Fruit fly (Drosophila melanogaster) whole organism, prepupa: Measurements from ENCODE around the gene CG10154.

ENCODE experiments used
- CG10669 ChIP-seq: fragments of 200-800 bp; sonication (Bioruptor generic); optimal IDR thresholded peaks from 3 replicates; lab custom pipeline; 2018; ENCODE audit warnings: missing biosample characterization, mild to moderate bottlenecking, missing genetic modification characterization, moderate library complexity
- CG11762 ChIP-seq: fragments of 200-800 bp; sonication (Bioruptor generic); optimal IDR thresholded peaks from 3 replicates; lab custom pipeline; 2016; ENCODE audit warnings: missing biosample characterization, missing genetic modification characterization; ENCODE audit not compliant: insufficient read depth
- CG1621 ChIP-seq: fragments of 200-800 bp; sonication (Bioruptor generic); optimal IDR thresholded peaks from 3 replicates; lab custom pipeline; 2018; ENCODE audit warnings: missing biosample characterization, mild to moderate bottlenecking, missing genetic modification characterization
- CG3032 ChIP-seq: fragments of 200-800 bp; optimal IDR thresholded peaks from 2 replicates; lab custom pipeline; 2019; ENCODE audit warnings: missing biosample characterization, mild to moderate bottlenecking, missing genetic modification characterization, moderate library complexity
- CG4318 ChIP-seq: fragments of 200-800 bp; sonication (Bioruptor generic); optimal IDR thresholded peaks from 3 replicates; lab custom pipeline; 2017; ENCODE audit warnings: missing biosample characterization, mild to moderate bottlenecking, missing genetic modification characterization
- CG6276 ChIP-seq: fragments of 200-800 bp; sonication (Bioruptor generic); optimal IDR thresholded peaks from 2 replicates; lab custom pipeline; 2017; ENCODE audit warnings: missing biosample characterization, mild to moderate bottlenecking, missing genetic modification characterization
- CG6808 ChIP-seq: fragments of 200-800 bp; sonication (Bioruptor generic); optimal IDR thresholded peaks from 3 replicates; lab custom pipeline; 2017; ENCODE audit warnings: missing biosample characterization, missing genetic modification characterization, mild to moderate bottlenecking, moderate library complexity, missing genetic modification reagents
- CG6854 ChIP-seq: fragments of 200-800 bp; sonication (Bioruptor generic); optimal IDR thresholded peaks from 2 replicates; lab custom pipeline; 2017; ENCODE audit warnings: missing biosample characterization, mild to moderate bottlenecking, missing genetic modification characterization
- CG8119 ChIP-seq: fragments of 200-800 bp; sonication (Bioruptor generic); IDR thresholded peaks from 3 replicates; pipeline ENCODE4 v1.3.6; 2022; ENCODE audit warnings: missing biosample characterization, missing genetic modification characterization
- CG8319 ChIP-seq: fragments of 200-800 bp; sonication (Bioruptor generic); optimal IDR thresholded peaks from 3 replicates; lab custom pipeline; 2016; ENCODE audit warnings: missing biosample characterization, missing genetic modification characterization
- Ets96B ChIP-seq: fragments of 200-800 bp; optimal IDR thresholded peaks from 2 replicates; lab custom pipeline; 2019; ENCODE audit warnings: missing biosample characterization, mild to moderate bottlenecking, missing genetic modification characterization, moderate library complexity
- Hr38 ChIP-seq: sonication (Bioruptor generic); optimal IDR thresholded peaks from 2 replicates; lab custom pipeline; 2016; ENCODE audit warnings: missing biosample characterization, missing genetic modification characterization
- OdsH ChIP-seq: fragments of 200-800 bp; sonication (Bioruptor generic); optimal IDR thresholded peaks from 3 replicates; lab custom pipeline; 2016; ENCODE audit warnings: missing biosample characterization, missing genetic modification characterization
- Smox ChIP-seq: fragments of 200-800 bp; sonication (Bioruptor generic); optimal IDR thresholded peaks from 3 replicates; lab custom pipeline; 2016; ENCODE audit warnings: missing biosample characterization, missing genetic modification characterization
- Sox102F ChIP-seq: fragments of 200-800 bp; sonication (Bioruptor generic); optimal IDR thresholded peaks from 2 replicates; lab custom pipeline; 2016; ENCODE audit warnings: missing biosample characterization, mild to moderate bottlenecking, missing genetic modification characterization
- dac ChIP-seq: fragments of 200-800 bp; sonication (Bioruptor generic); optimal IDR thresholded peaks from 2 replicates; lab custom pipeline; 2017; ENCODE audit warnings: missing biosample characterization, mild to moderate bottlenecking, missing genetic modification characterization
- fkh ChIP-seq: fragments of 200-800 bp; sonication (Bioruptor generic); optimal IDR thresholded peaks from 3 replicates; lab custom pipeline; 2017; ENCODE audit warnings: missing biosample characterization, mild to moderate bottlenecking, missing genetic modification characterization, moderate library complexity
- salr ChIP-seq, 2 experiments: fragments of 200-800 bp; sonication (Bioruptor generic); optimal IDR thresholded peaks; 3 replicates each; lab custom pipeline; 2016 to 2018; ENCODE audit warnings: missing biosample characterization in 2 of 2, missing genetic modification characterization in 2 of 2, mild to moderate bottlenecking in 1 of 2
- svp ChIP-seq: fragments of 200-800 bp; sonication (Bioruptor generic); peaks from one replicate; lab custom pipeline; 2016; ENCODE audit warnings: missing biosample characterization, missing genetic modification characterization

CG10154 gene

DNA sequence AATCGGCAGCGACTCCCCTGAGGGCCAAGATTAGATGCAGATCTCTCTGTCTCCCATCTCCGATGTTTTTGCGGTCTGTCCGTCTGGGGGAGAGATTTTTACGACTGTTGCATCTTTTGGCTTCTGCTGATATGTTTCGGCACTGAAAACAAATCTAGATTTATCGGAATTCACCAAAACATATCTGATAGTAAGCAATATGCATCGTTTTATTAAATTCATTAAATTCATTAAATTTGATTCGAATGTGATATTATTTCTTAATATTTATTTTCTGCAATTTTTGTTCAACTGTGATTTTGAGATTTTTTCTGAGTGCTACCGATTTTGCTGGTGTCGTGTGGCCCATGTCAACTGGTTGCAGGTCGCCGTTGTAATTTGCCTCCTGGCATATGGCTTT lies 43.4 kb downstream of the CG10154 start (continued):
- TF ChIP-seq Sox102F (no peak), Ets96B (tag; lab: Kevin White, UChicago) (no peak), CG8319 (GFP tag; lab: Kevin White, UChicago) (peak; percentile 21), salr (GFP tag; optimal IDR thresholded peaks at IDR 0.05; lab: Kevin White, UChicago) (no peak), CG4318 (no peak), CG8119 (GFP tag; lab: Robert Waterston, UW) (no peak), OdsH (GFP tag; lab: Kevin White, UChicago) (no peak), CG10669 (GFP tag; lab: Kevin White, UChicago) (no peak), CG11762 (GFP tag; lab: Kevin White, UChicago) (no peak)

DNA sequence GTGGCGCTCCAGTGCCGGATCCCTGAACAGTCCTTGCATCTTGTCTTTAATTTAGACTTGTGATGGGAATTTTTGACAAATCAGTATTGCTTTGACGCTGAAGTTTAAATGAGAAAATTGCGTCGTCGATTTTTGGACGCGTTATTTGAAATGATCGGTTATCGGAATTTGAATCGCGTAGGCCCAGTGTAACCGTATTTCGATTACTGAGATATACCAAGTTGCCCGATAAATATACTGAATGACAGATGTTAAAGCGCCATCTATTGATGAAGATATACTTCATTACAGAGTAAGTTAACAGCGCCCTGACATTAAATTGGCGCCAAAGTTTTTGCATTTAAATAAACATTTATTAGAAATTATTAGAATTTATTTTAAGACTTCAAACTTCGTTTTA lies 47.1 kb downstream of the CG10154 start, which contains the start of gene Poc1:
Poc1 (minus strand) TSS at position 173 of the 400 bp plus-strand sequence.
- TF ChIP-seq svp = peak; percentile 22
- no peak for TF ChIP-seq Smox

DNA sequence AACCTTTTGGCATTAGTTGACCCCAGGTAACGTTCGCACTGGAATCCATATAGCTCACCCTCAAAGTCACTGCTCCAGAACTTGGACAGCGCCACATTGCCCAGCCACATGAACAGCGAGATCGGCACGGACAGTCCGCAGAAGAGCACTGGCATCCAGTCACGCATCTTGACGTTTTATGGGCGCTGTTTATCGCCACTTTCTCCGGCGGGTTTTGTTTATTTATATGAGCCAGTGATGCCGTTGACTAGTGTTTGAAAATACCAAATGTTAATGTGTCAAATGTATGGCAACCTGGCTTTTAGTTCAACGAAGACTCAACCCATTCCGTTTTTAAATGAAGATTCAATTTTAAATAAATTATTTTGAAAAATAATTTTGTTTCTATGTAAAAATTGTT lies 49.3 kb downstream of the CG10154 start, which contains the start of gene CG10171:
CG10171 (minus strand) TSS at position 300 of the 400 bp plus-strand sequence.
- TF ChIP-seq dac = no peak
- peak; percentile 88 for TF ChIP-seq svp
- TF ChIP-seq fkh = peak; percentile 95
- no peak for TF ChIP-seq CG6854 (GFP tag; lab: Kevin White, UChicago)
- peak; percentile 81 for TF ChIP-seq CG6808 (GFP tag; lab: Kevin White, UChicago)
- TF ChIP-seq CG6276 (GFP tag; lab: Kevin White, UChicago) = no peak
- TF ChIP-seq CG1621 = peak; percentile 24
- TF ChIP-seq Hr38 (GFP tag; lab: Kevin White, UChicago) = no peak
- no peak for TF ChIP-seq CG3032 (tag; lab: Kevin White, UChicago)
- TF ChIP-seq, all 60 proteins: peak for 4
